Worm (Caenorhabditis elegans) whole organism, midembryonic: ENCODE results near the gene frpr-9.

Experiments
- T22C8.4 ChIP-seq: fragments of 200-800 bp; sonication (Bioruptor generic); IDR thresholded peaks from 2 replicates; pipeline ENCODE4 v1.3.6; 2022; ENCODE audit warnings: missing genetic modification characterization, missing compliant biosample characterization
- cog-1 ChIP-seq: sonication (generic microtip); optimal IDR thresholded peaks from 2 replicates; lab custom pipeline; 2016; ENCODE audit warnings: missing genetic modification characterization, missing compliant biosample characterization
- flt-1 ChIP-seq: fragments of 200-800 bp; sonication (Bioruptor generic); IDR thresholded peaks from 2 replicates; pipeline ENCODE4 v1.3.6; 2022; ENCODE audit warnings: missing genetic modification characterization, missing compliant biosample characterization
- klf-2 ChIP-seq: fragments of 200-800 bp; sonication (Bioruptor generic); conservative IDR thresholded peaks from 2 replicates; pipeline ENCODE4 v1.3.6; 2022; ENCODE audit warnings: missing genetic modification reagents, missing genetic modification characterization, missing compliant biosample characterization
- med-1 ChIP-seq: sonication (generic microtip); optimal IDR thresholded peaks from 2 replicates; lab custom pipeline; 2017; ENCODE audit warnings: missing genetic modification characterization, mild to moderate bottlenecking, missing compliant biosample characterization, antibody characterized with exemption, missing genetic modification reagents; ENCODE audit not compliant: insufficient read depth
- ref-1 ChIP-seq: fragments of 200-800 bp; sonication (Bioruptor generic); conservative IDR thresholded peaks from 2 replicates; pipeline ENCODE4 v1.3.6; 2022; ENCODE audit warnings: missing genetic modification reagents, missing genetic modification characterization, missing compliant biosample characterization
- tab-1 ChIP-seq: fragments of 200-800 bp; sonication (Bioruptor generic); IDR thresholded peaks from 2 replicates; pipeline ENCODE4 v1.3.6; 2022; ENCODE audit warnings: missing genetic modification characterization, missing compliant biosample characterization
- ztf-23 ChIP-seq: fragments of 200-800 bp; sonication (Bioruptor generic); IDR thresholded peaks from 2 replicates; pipeline ENCODE4 v1.3.6; 2022; ENCODE audit warnings: missing genetic modification reagents, missing genetic modification characterization, missing compliant biosample characterization
- ztf-29 ChIP-seq: fragments of 200-800 bp; sonication (Bioruptor generic); IDR thresholded peaks from 2 replicates; pipeline ENCODE4 v1.3.6; 2022; ENCODE audit warnings: missing genetic modification reagents, missing genetic modification characterization, missing compliant biosample characterization

DNA sequence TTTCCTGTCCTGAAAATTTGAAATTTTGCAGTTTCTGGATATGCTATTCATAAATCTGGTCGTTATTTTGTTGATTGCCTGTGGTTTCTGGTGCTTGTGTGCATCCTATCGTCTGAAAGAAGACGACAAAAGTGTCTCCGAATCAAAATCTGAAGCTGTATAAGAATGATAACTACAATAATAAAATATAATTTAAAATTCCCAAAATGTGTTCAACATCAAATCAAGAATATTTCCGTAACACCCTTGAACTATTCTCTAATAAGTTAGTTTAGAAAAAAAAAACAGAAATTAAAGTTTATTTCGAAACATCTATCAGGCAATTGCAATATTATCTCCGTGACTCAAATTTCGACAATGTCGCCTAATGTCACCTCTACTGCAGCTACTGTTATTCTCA lies 48.6 kb downstream of the frpr-9 start, which contains the start of gene C45B11.8:
- TF ChIP-seq ztf-29 (GFP tag; lab: Robert Waterston, UW) (no peak), cog-1 (tag; lab: Kevin White, UChicago) (no peak), klf-2 (no peak), flt-1 (GFP tag; lab: Robert Waterston, UW) (no peak), ref-1 (GFP tag; lab: Robert Waterston, UW) (no peak), ztf-23 (no peak), T22C8.4 (GFP tag; lab: Robert Waterston, UW) (no peak), tab-1 (GFP tag; lab: Robert Waterston, UW) (no peak), med-1 (GFP tag; lab: Kevin White, UChicago) (no peak)
